Worm (Caenorhabditis elegans): ENCODE results near the gene mrps-17.

mrps-17 gene

ce11 chrIII:6459820-6460219 lies 28.2 kb upstream of the mrps-17 start, which contains the start of gene algn-1:
algn-1 (plus strand) TSS chrIII:6460120.
- TF ChIP-seq unc-62 (GFP tag; optimal IDR thresholded peaks at IDR 0.05) (no peak), B0035.1 (tag; optimal IDR thresholded peaks at IDR 0.05) (no peak), sea-2 (GFP tag; IDR thresholded peaks at IDR 0.05) (no peak), ama-1 (optimal IDR thresholded peaks at IDR 0.05) (no peak), ama-1 (GFP tag; optimal IDR thresholded peaks at IDR 0.05) (no peak)

DNA sequence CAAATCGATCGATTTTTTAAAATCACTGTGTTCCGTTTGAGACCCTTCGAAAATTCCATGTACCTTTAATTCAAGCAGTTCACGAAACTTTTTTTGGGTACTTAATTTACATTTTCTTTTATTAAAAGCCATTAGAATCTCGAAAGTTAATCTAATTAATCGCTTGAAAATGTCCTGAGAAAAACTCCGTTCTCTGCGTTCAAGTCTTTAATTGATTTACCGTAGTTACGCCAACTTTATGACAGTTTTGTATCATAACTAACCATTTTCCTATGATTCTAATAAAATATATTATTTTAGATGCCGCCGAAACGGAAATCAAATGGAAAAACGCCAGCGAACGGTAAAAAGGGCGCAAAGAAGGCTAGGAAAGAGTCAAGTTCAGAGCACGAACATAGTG lies 22.6 kb upstream of the mrps-17 start, which contains the start of gene jhdm-1:
Gene jhdm-1, plus strand, starts transcription at position 301 of the 400 bp plus-strand sequence.
- TF ChIP-seq Y79H2A.3 (GFP tag; conservative IDR thresholded peaks at IDR 0.05) (no peak), K11D2.4 (GFP tag; IDR thresholded peaks at IDR 0.05) (no peak), Y53G8AR.9 (GFP tag; conservative IDR thresholded peaks at IDR 0.05) (no peak), hlh-12 (tag; optimal IDR thresholded peaks at IDR 0.05) (no peak), madf-8 (GFP tag; conservative IDR thresholded peaks at IDR 0.05) (no peak), C17E4.6 (GFP tag; IDR thresholded peaks at IDR 0.05) (no peak), F33H1.4 (GFP tag; IDR thresholded peaks at IDR 0.05) (no peak)

- TF ChIP-seq madf-3 (GFP tag; IDR thresholded peaks at IDR 0.05): 0 out of 2 replicates have a peak, but pooled peaks have one; percentile 39
- peak; percentile 43; the same call in 1 of the 2 replicates for TF ChIP-seq egrh-3 (GFP tag; IDR thresholded peaks at IDR 0.05)
- TF ChIP-seq fkh-3 (tag; optimal IDR thresholded peaks at IDR 0.05): no peak
- TF ChIP-seq attf-6 (GFP tag; IDR thresholded peaks at IDR 0.05): peak; percentile 21; the same call in 1 of the 2 replicates
- peak; percentile 52 for TF ChIP-seq lin-40 (tag; optimal IDR thresholded peaks at IDR 0.05)
- TF ChIP-seq egl-18 (GFP tag; IDR thresholded peaks at IDR 0.05): no peak
- TF ChIP-seq F49E8.2 (tag; optimal IDR thresholded peaks at IDR 0.05; ENCODE audit: insufficient read depth): peak; percentile 42
- peak; percentile 34; the same call in 1 of the 2 replicates for TF ChIP-seq ceh-100 (GFP tag; IDR thresholded peaks at IDR 0.05)
- peak; percentile 53 for TF ChIP-seq die-1 (tag; optimal IDR thresholded peaks at IDR 0.05)
- no peak for TF ChIP-seq zim-3 (tag; optimal IDR thresholded peaks at IDR 0.05)
- no peak for TF ChIP-seq sea-2 (GFP tag; IDR thresholded peaks at IDR 0.05)
- TF ChIP-seq attf-3 (GFP tag; conservative IDR thresholded peaks at IDR 0.05): 0 out of 2 replicates have a peak, but pooled peaks have one; percentile 26
- TF ChIP-seq F57A8.1 (GFP tag; optimal IDR thresholded peaks at IDR 0.05): no peak
- no peak for TF ChIP-seq unc-62 (GFP tag; optimal IDR thresholded peaks at IDR 0.05)
- TF ChIP-seq lsl-1 (GFP tag; optimal IDR thresholded peaks at IDR 0.05): peak; percentile 65
- no peak for TF ChIP-seq Y79H2A.3 (GFP tag; conservative IDR thresholded peaks at IDR 0.05)
- TF ChIP-seq ceh-91 (GFP tag; IDR thresholded peaks at IDR 0.05): peak; percentile 55; the same call in 1 of the 2 replicates
- no peak for TF ChIP-seq ztf-28 (GFP tag; IDR thresholded peaks at IDR 0.05)
- TF ChIP-seq F33H1.4 (GFP tag; IDR thresholded peaks at IDR 0.05): peak; percentile 57; the same call in 1 of the 2 replicates
- TF ChIP-seq ztf-18 (tag; optimal IDR thresholded peaks at IDR 0.05): peak; percentile 94
- peak; percentile 76 for TF ChIP-seq pbrm-1 (GFP tag; IDR thresholded peaks at IDR 0.05)
- TF ChIP-seq efl-1 (GFP tag; optimal IDR thresholded peaks at IDR 0.05): peak; percentile 46
- no peak for TF ChIP-seq repo-1 (tag; optimal IDR thresholded peaks at IDR 0.05)
- TF ChIP-seq atf-7 (tag; optimal IDR thresholded peaks at IDR 0.05): no peak
- no peak; the same call in 1 of the 2 replicates for TF ChIP-seq lir-1 (GFP tag; conservative IDR thresholded peaks at IDR 0.05)
- no peak for TF ChIP-seq F37B4.10 (GFP tag; IDR thresholded peaks at IDR 0.05)
- 0 out of 2 replicates have a peak, but pooled peaks have one; percentile 43 for TF ChIP-seq Y67H2A.10 (GFP tag; conservative IDR thresholded peaks at IDR 0.05)
- peak; percentile 73 for TF ChIP-seq snpc-3.4 (tag; optimal IDR thresholded peaks at IDR 0.05)
- TF ChIP-seq lsy-27 (tag; optimal IDR thresholded peaks at IDR 0.05; ENCODE audit: borderline replicate concordance, insufficient read depth): no peak
- peak; percentile 48 for TF ChIP-seq snpc-4 (GFP tag; optimal IDR thresholded peaks at IDR 0.05)
- TF ChIP-seq snpc-4 (tag; optimal IDR thresholded peaks at IDR 0.05): peak; percentile 14 to 62 (median 31)
- peak; percentile 91 for TF ChIP-seq dox-1 (GFP tag; IDR thresholded peaks at IDR 0.05)
- peak; percentile 66 for TF ChIP-seq tbp1 (GFP tag; optimal IDR thresholded peaks at IDR 0.05)
- TF ChIP-seq attf-5 (GFP tag; optimal IDR thresholded peaks at IDR 0.05): peak; percentile 98
- TF ChIP-seq snpc-1.3 (tag; optimal IDR thresholded peaks at IDR 0.05; ENCODE audit: insufficient read depth): peak; percentile 28
- TF ChIP-seq Y95B8A.8 (GFP tag; IDR thresholded peaks at IDR 0.05): 0 out of 2 replicates have a peak, but pooled peaks have one; percentile 47
Observed at ce11 chrIII:6453665-6454064, 22.1 kb upstream of the mrps-17 start.

Measured in whole organism, young adult.